Worm (Caenorhabditis elegans) whole organism, late embryonic: ENCODE data around the gene C01C10.2.

Source experiments
- elt-2 ChIP-seq: sonication (generic microtip); optimal IDR thresholded peaks from 2 replicates; lab custom pipeline; 2016; ENCODE audit warnings: missing genetic modification reagents, missing genetic modification characterization, missing compliant biosample characterization
- pag-3 ChIP-seq: sonication (generic microtip); optimal IDR thresholded peaks from 2 replicates; lab custom pipeline; 2016; ENCODE audit warnings: missing compliant biosample characterization, missing genetic modification characterization, borderline replicate concordance

DNA sequence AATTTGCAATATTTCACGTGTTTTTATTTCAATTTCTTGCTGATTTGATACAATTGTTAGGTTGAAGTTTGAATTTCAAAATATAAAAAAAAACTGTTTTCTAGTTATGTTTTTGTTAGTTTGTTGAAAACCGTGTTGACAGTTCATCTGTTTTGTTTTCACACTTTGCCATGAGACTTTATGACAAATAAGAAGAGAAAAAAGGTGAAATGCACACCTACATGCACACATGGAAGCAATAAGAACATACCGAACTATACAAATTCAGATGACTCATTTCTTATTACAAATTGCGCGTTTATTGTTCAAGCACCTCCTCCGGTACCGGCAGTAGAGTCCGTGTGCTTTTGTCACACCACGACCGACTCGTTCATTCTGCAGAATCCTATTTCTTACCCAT lies 17.3 kb downstream of the C01C10.2 start, which contains the start of gene C10A4.9:
- TF ChIP-seq elt-2 (tag; lab: Kevin White, UChicago) = no peak
- TF ChIP-seq pag-3 (tag; lab: Kevin White, UChicago) = no peak
